Fruit fly (Drosophila melanogaster) whole organism, embryonic: Measurements from ENCODE around the gene CG44040.

Experiments used
- Atf6 ChIP-seq: fragments of 200-800 bp; sonication (Bioruptor generic); IDR thresholded peaks from 2 replicates; pipeline ENCODE4 v1.3.6; 2022; ENCODE audit warnings: missing biosample characterization, missing genetic modification characterization
- Bteb2 ChIP-seq: fragments of 200-800 bp; sonication (Bioruptor generic); optimal IDR thresholded peaks from 2 replicates; lab custom pipeline; 2016; ENCODE audit warnings: missing biosample characterization, missing genetic modification characterization
- C15 ChIP-seq: fragments of 200-800 bp; sonication (Bioruptor generic); IDR thresholded peaks from 3 replicates; pipeline ENCODE4 v1.3.6; 2022; ENCODE audit warnings: missing biosample characterization, missing genetic modification characterization
- CG10366 ChIP-seq: fragments of 200-800 bp; sonication (Bioruptor generic); IDR thresholded peaks from 2 replicates; pipeline ENCODE4 v1.3.6; 2022; ENCODE audit warnings: missing biosample characterization, missing genetic modification characterization
- CG11456 ChIP-seq: fragments of 200-800 bp; sonication (Bioruptor generic); IDR thresholded peaks from 3 replicates; pipeline ENCODE4 v1.3.6; 2022; ENCODE audit warnings: missing biosample characterization, missing genetic modification characterization
- CG12104 ChIP-seq: fragments of 200-800 bp; sonication (Bioruptor generic); optimal IDR thresholded peaks from 3 replicates; lab custom pipeline; 2016; ENCODE audit warnings: missing biosample characterization, missing genetic modification characterization
- CG12942 ChIP-seq: fragments of 200-800 bp; sonication (Bioruptor generic); optimal IDR thresholded peaks from 3 replicates; lab custom pipeline; 2016; ENCODE audit warnings: missing biosample characterization, missing genetic modification characterization
- CG13287 ChIP-seq: fragments of 200-800 bp; sonication (Bioruptor generic); IDR thresholded peaks from 2 replicates; pipeline ENCODE4 v1.3.6; 2022; ENCODE audit warnings: missing biosample characterization, missing genetic modification characterization; ENCODE audit not compliant: partially characterized antibody
- CG14441 ChIP-seq: fragments of 200-800 bp; sonication (Bioruptor generic); IDR thresholded peaks from 2 replicates; pipeline ENCODE4 v1.3.6; 2022; ENCODE audit warnings: missing biosample characterization, missing genetic modification characterization
- CG1529 ChIP-seq: fragments of 200-800 bp; sonication (Bioruptor generic); optimal IDR thresholded peaks from 3 replicates; lab custom pipeline; 2018; ENCODE audit warnings: missing biosample characterization, missing genetic modification characterization
- CG18011 ChIP-seq: fragments of 200-800 bp; sonication (Bioruptor generic); optimal IDR thresholded peaks from 2 replicates; lab custom pipeline; 2017; ENCODE audit warnings: missing biosample characterization, missing genetic modification characterization, mild to moderate bottlenecking, moderate library complexity, missing genotype
- CG18262 ChIP-seq: fragments of 200-800 bp; optimal IDR thresholded peaks from 3 replicates; lab custom pipeline; 2019; ENCODE audit warnings: missing biosample characterization, mild to moderate bottlenecking, missing genetic modification characterization, moderate library complexity
- CG33557 ChIP-seq: fragments of 200-800 bp; sonication (Bioruptor generic); optimal IDR thresholded peaks from 2 replicates; lab custom pipeline; 2019; ENCODE audit warnings: missing biosample characterization, mild to moderate bottlenecking, missing genetic modification characterization, moderate library complexity
- CG3407 ChIP-seq: fragments of 200-800 bp; sonication (Bioruptor generic); optimal IDR thresholded peaks from 2 replicates; lab custom pipeline; 2018; ENCODE audit warnings: missing biosample characterization, mild to moderate bottlenecking, missing genetic modification characterization
- CG3995 ChIP-seq: fragments of 200-800 bp; sonication (Bioruptor generic); optimal IDR thresholded peaks from 3 replicates; lab custom pipeline; 2016; ENCODE audit warnings: missing biosample characterization, missing genetic modification characterization
- CG4820 ChIP-seq: fragments of 200-800 bp; sonication (Bioruptor generic); optimal IDR thresholded peaks from 3 replicates; lab custom pipeline; 2016; ENCODE audit warnings: missing biosample characterization, missing genetic modification characterization
- CG6683 ChIP-seq: fragments of 200-800 bp; sonication (Bioruptor generic); optimal IDR thresholded peaks from 2 replicates; lab custom pipeline; 2017; ENCODE audit warnings: missing biosample characterization, mild to moderate bottlenecking, missing genetic modification characterization, missing genetic modification reagents
- CG6765 ChIP-seq: fragments of 200-800 bp; sonication (Bioruptor generic); optimal IDR thresholded peaks from 3 replicates; lab custom pipeline; 2017; ENCODE audit warnings: missing biosample characterization, mild to moderate bottlenecking, missing genetic modification characterization
- CG7372 ChIP-seq: fragments of 200-800 bp; sonication (Bioruptor generic); IDR thresholded peaks from 2 replicates; pipeline ENCODE4 v1.3.6; 2022; ENCODE audit warnings: missing biosample characterization, missing genetic modification characterization
- CG8765 ChIP-seq: fragments of 200-800 bp; sonication (Bioruptor generic); IDR thresholded peaks from 2 replicates; pipeline ENCODE4 v1.3.6; 2022; ENCODE audit warnings: missing biosample characterization, missing genetic modification characterization
- CG9437 ChIP-seq: fragments of 200-800 bp; sonication (Bioruptor generic); optimal IDR thresholded peaks from 2 replicates; lab custom pipeline; 2018; ENCODE audit warnings: missing biosample characterization, mild to moderate bottlenecking, missing genetic modification characterization
- CG9817 ChIP-seq: fragments of 200-800 bp; sonication (Bioruptor generic); optimal IDR thresholded peaks from 2 replicates; lab custom pipeline; 2018; ENCODE audit warnings: missing biosample characterization, mild to moderate bottlenecking, missing genetic modification characterization, moderate library complexity
- Dip2 ChIP-seq: fragments of 200-800 bp; sonication (Bioruptor generic); IDR thresholded peaks from 2 replicates; pipeline ENCODE4 v1.3.6; 2022; ENCODE audit warnings: missing biosample characterization, missing genetic modification characterization
- Ets65A ChIP-seq: fragments of 200-800 bp; sonication (Bioruptor generic); peaks from one replicate; lab custom pipeline; 2016; ENCODE audit warnings: missing biosample characterization, missing genetic modification characterization
- Fer2 ChIP-seq: fragments of 200-800 bp; sonication (Bioruptor generic); optimal IDR thresholded peaks from 2 replicates; lab custom pipeline; 2018; ENCODE audit warnings: missing biosample characterization, mild to moderate bottlenecking, missing genetic modification characterization, moderate library complexity
- Gsc ChIP-seq: fragments of 200-800 bp; sonication (Bioruptor generic); IDR thresholded peaks from 2 replicates; pipeline ENCODE4 v1.3.6; 2022; ENCODE audit warnings: missing biosample characterization, missing genetic modification characterization
- HLHmδ ChIP-seq: fragments of 200-800 bp; sonication (Bioruptor generic); optimal IDR thresholded peaks from 2 replicates; lab custom pipeline; 2018; ENCODE audit warnings: missing biosample characterization, mild to moderate bottlenecking, missing genetic modification characterization, moderate library complexity
- Hr78 ChIP-seq, 2 experiments: fragments of 200-800 bp in 1 of 2; fragments of >200 bp in 1 of 2; sonication (Bioruptor generic) in 1 of 2; optimal IDR thresholded peaks; 2 replicates each; lab custom pipeline; 2017 to 2019; ENCODE audit warnings: missing biosample characterization in 2 of 2, missing genetic modification characterization in 2 of 2, mild to moderate bottlenecking in 1 of 2, moderate library complexity in 1 of 2
- Max ChIP-seq: fragments of 200-800 bp; sonication (Bioruptor generic); optimal IDR thresholded peaks from 2 replicates; lab custom pipeline; 2016; ENCODE audit warnings: missing biosample characterization, mild to moderate bottlenecking, missing genetic modification characterization
- NC2α ChIP-seq: fragments of 200-800 bp; sonication (Bioruptor generic); optimal IDR thresholded peaks from 2 replicates; lab custom pipeline; 2016; ENCODE audit warnings: missing biosample characterization, missing genetic modification characterization
- Oaz ChIP-seq: fragments of 200-800 bp; sonication (Bioruptor generic); IDR thresholded peaks from 2 replicates; pipeline ENCODE4 v1.3.6; 2022; ENCODE audit warnings: missing biosample characterization, missing genetic modification characterization
- Pdp1 ChIP-seq, 2 experiments: fragments of 200-800 bp; sonication (Bioruptor generic); optimal IDR thresholded peaks; 3 replicates each; lab custom pipeline; 2016; ENCODE audit warnings: missing biosample characterization in 2 of 2, missing genetic modification characterization in 2 of 2, mild to moderate bottlenecking in 1 of 2, moderate library complexity in 1 of 2
- Xbp1 ChIP-seq: fragments of 200-800 bp; sonication (Bioruptor generic); optimal IDR thresholded peaks from 3 replicates; lab custom pipeline; 2016; ENCODE audit warnings: missing biosample characterization, mild to moderate bottlenecking, missing genetic modification characterization
- croc ChIP-seq: fragments of 200-800 bp; sonication (Bioruptor generic); conservative IDR thresholded peaks from 3 replicates; pipeline ENCODE4 v1.3.6; 2022; ENCODE audit warnings: missing biosample characterization, missing genetic modification characterization
- crp ChIP-seq, 2 experiments: fragments of 200-800 bp; sonication (Bioruptor generic); optimal IDR thresholded peaks; 2 replicates in 1 of 2; 3 replicates in 1 of 2; lab custom pipeline; 2017; ENCODE audit warnings: missing biosample characterization in 2 of 2, missing genetic modification characterization in 2 of 2, mild to moderate bottlenecking in 1 of 2, moderate library complexity in 1 of 2
- danr ChIP-seq: fragments of 200-800 bp; sonication (Bioruptor generic); IDR thresholded peaks from 2 replicates; pipeline ENCODE4 v1.3.6; 2022; ENCODE audit warnings: missing biosample characterization, missing genetic modification characterization
- ewg ChIP-seq: fragments of 200-800 bp; sonication (Bioruptor generic); optimal IDR thresholded peaks from 3 replicates; lab custom pipeline; 2017; ENCODE audit warnings: mild to moderate bottlenecking, missing biosample characterization, missing genetic modification reagents, missing genetic modification characterization
- fd102C ChIP-seq: fragments of 200-800 bp; sonication (Bioruptor generic); optimal IDR thresholded peaks from 2 replicates; lab custom pipeline; 2018; ENCODE audit warnings: missing biosample characterization, mild to moderate bottlenecking, missing genetic modification characterization, moderate library complexity
- gce ChIP-seq: fragments of 200-800 bp; sonication (Bioruptor generic); IDR thresholded peaks from 3 replicates; pipeline ENCODE4 v1.3.6; 2022; ENCODE audit warnings: missing biosample characterization, missing genetic modification characterization
- gcm ChIP-seq: fragments of 200-800 bp; sonication (Bioruptor generic); optimal IDR thresholded peaks from 2 replicates; lab custom pipeline; 2019; ENCODE audit warnings: missing biosample characterization, mild to moderate bottlenecking, missing genetic modification characterization, moderate library complexity
- gcm2 ChIP-seq: fragments of 200-800 bp; sonication (Bioruptor generic); optimal IDR thresholded peaks from 2 replicates; lab custom pipeline; 2016; ENCODE audit warnings: missing biosample characterization, missing genetic modification characterization
- knrl ChIP-seq: fragments of 200-800 bp; sonication (Bioruptor generic); IDR thresholded peaks from 3 replicates; pipeline ENCODE4 v1.3.6; 2022; ENCODE audit warnings: missing biosample characterization, missing genetic modification characterization; ENCODE audit not compliant: partially characterized antibody
- org-1 ChIP-seq: fragments of 200-800 bp; sonication (Bioruptor generic); optimal IDR thresholded peaks from 2 replicates; lab custom pipeline; 2017; ENCODE audit warnings: missing biosample characterization, missing genetic modification characterization
- tgo ChIP-seq: fragments of 200-800 bp; sonication (Bioruptor generic); IDR thresholded peaks from 3 replicates; pipeline ENCODE4 v1.3.6; 2022; ENCODE audit warnings: missing biosample characterization, missing genetic modification characterization
- toy ChIP-seq: fragments of 200-800 bp; sonication (Bioruptor generic); IDR thresholded peaks from 2 replicates; pipeline ENCODE4 v1.3.6; 2022; ENCODE audit warnings: missing biosample characterization, missing genetic modification characterization
- tup ChIP-seq: fragments of 200-800 bp; sonication (Bioruptor generic); optimal IDR thresholded peaks from 2 replicates; lab custom pipeline; 2016; ENCODE audit warnings: missing biosample characterization, mild to moderate bottlenecking, missing genetic modification characterization, moderate library complexity
- vnd ChIP-seq: fragments of 200-800 bp; sonication (Bioruptor generic); IDR thresholded peaks from 3 replicates; pipeline ENCODE4 v1.3.6; 2022; ENCODE audit warnings: missing biosample characterization, missing genetic modification characterization; ENCODE audit not compliant: partially characterized antibody
- zen2 ChIP-seq: fragments of 200-800 bp; sonication (Bioruptor generic); IDR thresholded peaks from 3 replicates; pipeline ENCODE4 v1.3.6; 2022; ENCODE audit warnings: missing biosample characterization, missing genetic modification characterization; ENCODE audit not compliant: partially characterized antibody
- zf30C ChIP-seq: fragments of 200-800 bp; sonication (Bioruptor generic); optimal IDR thresholded peaks from 3 replicates; lab custom pipeline; 2018; ENCODE audit warnings: missing biosample characterization, mild to moderate bottlenecking, missing genetic modification characterization

The CG44040 gene

DNA sequence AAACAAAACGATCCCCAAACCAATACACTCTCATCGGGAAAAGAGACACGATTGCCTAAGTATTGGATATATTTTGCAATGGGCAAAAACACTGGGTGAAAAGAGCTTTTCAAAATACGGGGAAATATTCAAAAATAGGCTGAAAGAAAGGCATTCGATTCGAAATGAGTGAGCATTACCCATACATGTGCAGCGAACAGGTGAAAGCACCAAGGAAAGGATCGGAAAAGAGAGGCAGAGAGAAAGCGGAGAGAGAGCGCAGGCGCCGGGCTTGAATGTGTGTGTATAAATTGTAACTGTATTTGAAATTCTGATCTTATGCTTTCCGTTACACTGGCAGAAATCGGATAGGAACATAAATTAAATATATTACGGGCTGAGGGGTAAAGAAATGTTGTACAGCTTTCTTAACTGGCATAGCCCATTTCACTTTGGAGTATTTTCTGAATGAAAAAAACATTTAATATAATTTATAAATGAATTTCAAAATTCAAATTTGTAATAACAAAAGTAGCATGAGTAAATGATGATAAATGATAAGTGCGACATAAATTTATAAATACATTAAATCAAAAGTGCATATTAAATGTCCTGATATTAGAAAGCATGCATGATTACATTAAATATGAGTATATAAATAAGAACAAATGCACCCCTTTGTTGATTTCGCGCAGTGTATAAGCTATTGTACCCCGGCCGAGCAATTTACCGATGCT is 39.4 kb upstream of the CG44040 start (continued):
- TF ChIP-seq croc (GFP tag; lab: Robert Waterston, UW), result peak; percentile 46; the same call in 2 of the 3 replicates
- no peak for TF ChIP-seq knrl
- no peak for TF ChIP-seq CG6683 (GFP tag; lab: Kevin White, UChicago)
- TF ChIP-seq Fer2, result no peak
- TF ChIP-seq C15 (GFP tag; lab: Robert Waterston, UW), result no peak
- no peak for TF ChIP-seq CG13287 (GFP tag; lab: Robert Waterston, UW)
- TF ChIP-seq Bteb2 (GFP tag; lab: Kevin White, UChicago), result peak; percentile 29
- peak; percentile 61 for TF ChIP-seq org-1
- peak; percentile 33; the same call in 1 of the 3 replicates for TF ChIP-seq tgo (GFP tag; lab: Robert Waterston, UW)
- no peak for TF ChIP-seq NC2α
- peak; percentile 64 for TF ChIP-seq CG1529 (GFP tag; lab: Kevin White, UChicago)
- TF ChIP-seq danr (GFP tag; lab: Robert Waterston, UW), result no peak
- TF ChIP-seq fd102C (GFP tag; lab: Kevin White, UChicago), result no peak
- no peak for TF ChIP-seq Gsc (GFP tag; lab: Robert Waterston, UW)
- no peak for TF ChIP-seq CG8765
- peak in 1 of 2 experiments; percentile 64 for TF ChIP-seq Hr78 (GFP tag; optimal IDR thresholded peaks at IDR 0.05; lab: Kevin White, UChicago)
- TF ChIP-seq CG7372 (GFP tag; lab: Robert Waterston, UW), result 0 out of 2 replicates have a peak, but pooled peaks have one; percentile 25
- TF ChIP-seq CG6765 (GFP tag; lab: Kevin White, UChicago), result no peak
- TF ChIP-seq CG14441 (GFP tag; lab: Robert Waterston, UW), result no peak
- TF ChIP-seq CG4820, result peak; percentile 75
- no peak for TF ChIP-seq toy (GFP tag; lab: Robert Waterston, UW)
- peak; percentile 15 to 36 for TF ChIP-seq Pdp1 (GFP tag; optimal IDR thresholded peaks at IDR 0.05; lab: Kevin White, UChicago)
- peak; percentile 72 for TF ChIP-seq Xbp1
- no peak for TF ChIP-seq tup (GFP tag; lab: Kevin White, UChicago)
- peak; percentile 60 for TF ChIP-seq Max (GFP tag; lab: Kevin White, UChicago)
- peak; percentile 54 for TF ChIP-seq ewg (GFP tag; lab: Kevin White, UChicago)
- no peak for TF ChIP-seq CG18011 (GFP tag; lab: Kevin White, UChicago)
- peak in 1 of 2 experiments; percentile 2 for TF ChIP-seq crp (GFP tag; optimal IDR thresholded peaks at IDR 0.05; lab: Kevin White, UChicago)
- peak; percentile 61 for TF ChIP-seq zf30C (GFP tag; lab: Kevin White, UChicago)
- TF ChIP-seq CG11456 (GFP tag; lab: Robert Waterston, UW), result no peak
- peak; percentile 57 for TF ChIP-seq CG3407
- no peak for TF ChIP-seq Oaz (GFP tag; lab: Robert Waterston, UW)
- TF ChIP-seq Dip2 (GFP tag; lab: Robert Waterston, UW), result no peak
- peak; percentile 64 for TF ChIP-seq gcm (GFP tag; lab: Kevin White, UChicago)
- no peak for TF ChIP-seq Atf6 (GFP tag; lab: Robert Waterston, UW)
- TF ChIP-seq CG10366 (GFP tag; lab: Robert Waterston, UW), result no peak
- TF ChIP-seq CG18262 (tag; lab: Kevin White, UChicago), result peak; percentile 92
- no peak for TF ChIP-seq CG3995 (GFP tag; lab: Kevin White, UChicago)
- TF ChIP-seq CG33557 (GFP tag; lab: Kevin White, UChicago), result peak; percentile 74
- TF ChIP-seq CG9817 (tag; lab: Kevin White, UChicago), result peak; percentile 40
- TF ChIP-seq vnd (GFP tag; lab: Robert Waterston, UW), result no peak
- TF ChIP-seq Ets65A, result peak; percentile 73
- peak; percentile 62 for TF ChIP-seq CG12104
- TF ChIP-seq gce, result no peak
- TF ChIP-seq HLHmδ (GFP tag; lab: Kevin White, UChicago), result no peak
- peak; percentile 53 for TF ChIP-seq CG12942 (GFP tag; lab: Kevin White, UChicago)
- no peak for TF ChIP-seq zen2
- peak; percentile 77 for TF ChIP-seq CG9437 (GFP tag; lab: Kevin White, UChicago)
- TF ChIP-seq gcm2 (GFP tag; lab: Kevin White, UChicago), result no peak
